Worm (Caenorhabditis elegans) whole organism, L2 larva: ENCODE data around the gene C39E9.8.

ENCODE experiments used
- F13H6.1 ChIP-seq: sonication (generic microtip); optimal IDR thresholded peaks from 2 replicates; lab custom pipeline; 2016; ENCODE audit warnings: missing genetic modification characterization, missing compliant biosample characterization
- blmp-1 ChIP-seq: sonication (generic microtip); optimal IDR thresholded peaks from 2 replicates; lab custom pipeline; 2017; ENCODE audit warnings: missing genetic modification characterization, mild to moderate bottlenecking, missing compliant biosample characterization, antibody characterized with exemption, moderate library complexity; ENCODE audit not compliant: insufficient read depth
- elt-1 ChIP-seq: fragments of 150-350 bp; optimal IDR thresholded peaks from 2 replicates; lab custom pipeline; 2014; ENCODE audit warnings: missing biosample characterization, missing genetic modification characterization
- lsy-2 ChIP-seq, 2 experiments: fragments of 150-350 bp in 1 of 2; sonication (generic microtip) in 1 of 2; optimal IDR thresholded peaks; 2 replicates each; lab custom pipeline; 2014 to 2017; ENCODE audit warnings: missing biosample characterization in 2 of 2, missing genetic modification characterization in 2 of 2
- nhr-12 ChIP-seq: fragments of 150-350 bp; optimal IDR thresholded peaks from 2 replicates; lab custom pipeline; 2014; ENCODE audit warnings: missing biosample characterization, missing genetic modification characterization
- nhr-237 ChIP-seq: fragments of 150-350 bp; optimal IDR thresholded peaks from 2 replicates; lab custom pipeline; 2014; ENCODE audit warnings: missing biosample characterization, missing genetic modification characterization
- snpc-4 ChIP-seq: fragments of 150-350 bp; optimal IDR thresholded peaks from 2 replicates; lab custom pipeline; 2014; ENCODE audit warnings: missing biosample characterization, missing genetic modification characterization
- unc-55 ChIP-seq: fragments of 150-350 bp; sonication (generic microtip); optimal IDR thresholded peaks from 3 replicates; lab custom pipeline; 2014; ENCODE audit warnings: missing biosample characterization, missing genetic modification reagents, missing genetic modification characterization
- unc-62 ChIP-seq: fragments of 150-350 bp; optimal IDR thresholded peaks from 2 replicates; lab custom pipeline; 2014; ENCODE audit warnings: missing biosample characterization, missing genetic modification reagents, missing genetic modification characterization

- TF ChIP-seq lsy-2 (tag; optimal IDR thresholded peaks at IDR 0.05; lab: Kevin White, UChicago) (no peak), nhr-12 (tag; lab: Kevin White, UChicago) (no peak), snpc-4 (no peak), elt-1 (tag; lab: Kevin White, UChicago) (no peak), unc-55 (no peak), nhr-237 (tag; lab: Kevin White, UChicago) (no peak), F13H6.1 (no peak), blmp-1 (tag; lab: Kevin White, UChicago) (no peak), unc-62 (GFP tag; lab: Kevin White, UChicago) (no peak)
These were observed 7.5 kb downstream of the C39E9.8 start, which contains the start of gene spin-2 for ce11 chrIV:13086705-13087104.
